Worm (Caenorhabditis elegans) whole organism, L4/young adult: ENCODE results near the gene ags-3.

Source experiments
- W03F9.2 ChIP-seq: fragments of 150-350 bp; optimal IDR thresholded peaks from 2 replicates; lab custom pipeline; 2014; ENCODE audit warnings: missing biosample characterization, missing genetic modification characterization
- dao-5 ChIP-seq: sonication (generic microtip); optimal IDR thresholded peaks from 2 replicates; lab custom pipeline; 2016; ENCODE audit warnings: missing genotype, missing genetic modification characterization, moderate library complexity, missing compliant biosample characterization
- him-1 ChIP-seq: sonication (generic microtip); optimal IDR thresholded peaks from 2 replicates; lab custom pipeline; 2016; ENCODE audit warnings: missing genotype, missing genetic modification reagents, missing genetic modification characterization, missing compliant biosample characterization

DNA sequence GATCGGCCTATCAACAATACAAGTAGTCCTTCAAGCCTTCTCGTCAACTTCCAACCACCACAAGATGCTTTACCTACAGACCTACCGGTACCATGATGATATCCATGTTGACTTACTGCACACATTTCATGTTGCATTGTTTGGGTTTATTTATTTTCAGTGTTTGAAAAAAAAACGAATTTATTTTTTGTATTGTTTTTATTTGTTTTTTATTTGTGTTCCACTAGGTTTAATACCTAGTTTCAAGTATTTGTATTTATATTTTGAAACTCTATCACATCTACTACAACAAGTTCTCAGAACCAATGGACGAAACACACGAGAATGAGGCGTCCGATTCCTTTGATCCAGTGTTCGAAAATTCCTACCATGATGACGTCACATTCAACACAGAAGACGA lies 19.9 kb downstream of the ags-3 start, which contains the start of gene vps-41:
- TF ChIP-seq W03F9.2 (tag; lab: Kevin White, UChicago) (no peak), dao-5 (tag; lab: Kevin White, UChicago) (no peak), him-1 (no peak)
